Fruit fly (Drosophila melanogaster): ENCODE measurements around the gene Eig71Ec.

- TF ChIP-seq dmrt93B (GFP tag; optimal IDR thresholded peaks at IDR 0.05) (no peak), Hr78 (GFP tag; optimal IDR thresholded peaks at IDR 0.05) (no peak), psq (GFP tag; optimal IDR thresholded peaks at IDR 0.05) (no peak), woc (GFP tag; optimal IDR thresholded peaks at IDR 0.05) (no peak), Myc (optimal IDR thresholded peaks at IDR 0.05) (no peak), tai (GFP tag; optimal IDR thresholded peaks at IDR 0.05) (no peak)
These were observed 42.4 kb upstream of the Eig71Ec start for dm6 chr3L:15694406-15694805.

All from whole organism, wandering third instar larva.